Worm (Caenorhabditis elegans) whole organism, L1 larva: Measurements from ENCODE around the gene ced-11.

Experiments
- ama-1 ChIP-seq: fragments of 150-350 bp; optimal IDR thresholded peaks from 2 replicates; lab custom pipeline; 2014
- lin-35 ChIP-seq, 2 experiments: fragments of 150-350 bp; optimal IDR thresholded peaks; 2 replicates each; lab custom pipeline; 2014; ENCODE audit warnings: missing biosample characterization in 2 of 2, missing genetic modification characterization in 2 of 2, missing genetic modification reagents in 2 of 2
- lsy-2 ChIP-seq, 2 experiments: fragments of 150-350 bp; optimal IDR thresholded peaks; 2 replicates each; lab custom pipeline; 2014; ENCODE audit warnings: missing biosample characterization in 2 of 2, missing genetic modification characterization in 2 of 2
- rnt-1 ChIP-seq: sonication (generic microtip); optimal IDR thresholded peaks from 2 replicates; lab custom pipeline; 2016; ENCODE audit warnings: mild to moderate bottlenecking, missing genetic modification characterization, moderate library complexity, missing compliant biosample characterization
- ztf-11 ChIP-seq, 2 experiments: sonication (generic microtip); optimal IDR thresholded peaks; 2 replicates each; lab custom pipeline; 2016 to 2017; ENCODE audit warnings: missing genetic modification characterization in 2 of 2, missing biosample characterization in 1 of 2, missing compliant biosample characterization in 1 of 2

DNA sequence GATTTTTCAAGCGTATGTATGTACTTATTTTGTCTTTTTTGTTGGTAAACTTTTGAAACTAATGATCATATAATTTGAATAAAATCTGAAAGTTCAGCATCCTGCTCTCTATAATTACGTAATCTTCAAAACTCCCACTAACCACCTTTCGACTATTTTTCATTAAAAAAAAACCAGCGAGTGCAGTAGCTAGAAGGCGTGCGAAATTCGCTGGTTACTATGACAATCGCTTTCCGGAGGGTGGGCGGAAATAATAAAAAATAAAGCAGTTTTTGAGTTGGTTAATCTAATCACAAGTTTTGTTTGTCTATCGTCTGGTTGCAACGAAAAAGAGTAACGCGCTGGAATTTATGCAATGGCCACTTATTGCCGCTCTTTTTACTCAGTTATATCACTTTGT is 35.4 kb downstream of the ced-11 start, which contains the start of gene irld-34:
- TF ChIP-seq ama-1: no peak
- no peak for TF ChIP-seq ztf-11 (tag; optimal IDR thresholded peaks at IDR 0.05; lab: Kevin White, UChicago)
- no peak for TF ChIP-seq lin-35 (GFP tag; optimal IDR thresholded peaks at IDR 0.05; lab: Kevin White, UChicago)
- no peak for TF ChIP-seq lsy-2 (tag; optimal IDR thresholded peaks at IDR 0.05; lab: Kevin White, UChicago)
- no peak for TF ChIP-seq rnt-1 (tag; lab: Kevin White, UChicago)
